Fruit fly (Drosophila melanogaster): Measurements from ENCODE around the gene Tb.

Gene Tb

DNA sequence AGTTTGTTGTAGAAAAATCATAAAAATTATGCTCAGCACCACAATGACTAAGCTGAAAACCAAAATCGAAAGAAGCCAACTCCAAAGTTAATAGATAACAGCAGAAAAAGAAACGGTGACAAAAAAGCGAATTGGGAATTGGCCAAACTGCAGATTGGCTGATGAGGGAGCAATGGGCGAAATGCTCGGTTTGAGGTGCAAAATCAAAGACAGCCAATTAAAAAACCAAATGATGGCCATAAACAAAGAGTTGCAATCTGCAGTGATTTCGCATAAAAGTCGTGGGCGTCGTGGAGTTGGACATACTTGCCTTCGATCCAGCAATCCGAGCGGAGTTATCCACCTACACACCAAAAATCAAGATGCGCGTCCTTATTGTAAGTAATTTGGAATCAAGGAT is 22.8 kb upstream of the Tb start, which contains the start of gene TwdlH (continued):
- TF ChIP-seq Camta (GFP tag; optimal IDR thresholded peaks at IDR 0.05) (no peak), Gug (GFP tag; IDR thresholded peaks at IDR 0.05) (no peak), ase (GFP tag; IDR thresholded peaks at IDR 0.05) (no peak)

DNA sequence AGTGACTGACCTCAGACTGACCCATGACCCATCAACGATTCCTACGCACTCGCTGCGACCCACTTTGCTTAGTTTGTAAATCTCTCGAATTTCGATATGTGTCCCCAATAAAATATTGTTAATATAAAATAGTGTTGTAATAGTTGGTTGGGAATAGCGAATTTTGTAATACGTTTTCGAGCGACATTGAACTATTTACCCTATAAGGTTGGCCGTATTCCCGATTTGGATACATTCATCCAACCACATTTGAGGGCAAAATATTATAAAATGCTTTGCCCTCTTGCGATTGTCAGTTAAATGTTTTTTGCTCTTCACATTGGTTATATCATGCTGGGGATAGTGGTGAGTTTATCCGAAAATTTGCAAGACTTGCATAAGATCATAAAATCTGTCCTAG is 21.7 kb upstream of the Tb start, which contains the start of gene TwdlR:
Gene TwdlR (plus strand): TSS at position 301 of the 400 bp plus-strand sequence.
- TF ChIP-seq HmgD (GFP tag; optimal IDR thresholded peaks at IDR 0.05) (no peak), zen (tag; optimal IDR thresholded peaks at IDR 0.05) (no peak), Meics (GFP tag; optimal IDR thresholded peaks at IDR 0.05) (no peak), mirr (GFP tag; optimal IDR thresholded peaks at IDR 0.05) (no peak), cwo (GFP tag; optimal IDR thresholded peaks at IDR 0.05) (no peak), CG10979 (tag; optimal IDR thresholded peaks at IDR 0.05) (no peak), stwl (tag; optimal IDR thresholded peaks at IDR 0.05) (no peak), CG10321 (GFP tag; IDR thresholded peaks at IDR 0.05) (no peak), CG6854 (GFP tag; optimal IDR thresholded peaks at IDR 0.05) (no peak), MBD-R2 (GFP tag; IDR thresholded peaks at IDR 0.05) (no peak), nerfin-1 (tag; optimal IDR thresholded peaks at IDR 0.05) (no peak)

DNA sequence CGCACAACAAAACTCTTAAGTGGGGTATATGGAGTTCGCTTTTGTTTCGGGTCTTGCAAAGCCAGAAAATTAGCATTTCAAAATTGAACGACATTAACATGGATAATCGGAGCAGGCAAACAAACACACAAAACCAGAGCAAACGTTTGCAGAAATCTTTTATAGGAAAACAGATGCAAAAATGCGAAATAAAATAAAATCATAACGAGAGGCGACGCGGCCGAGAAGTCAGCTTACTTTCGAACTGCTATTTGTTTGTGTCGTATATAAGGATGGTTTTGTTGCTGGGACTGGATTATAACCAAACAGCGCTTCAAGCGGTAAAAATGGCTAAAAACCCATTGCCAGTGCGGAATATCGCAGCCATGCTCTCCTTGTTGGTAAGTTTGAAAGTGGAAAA is 19.9 kb upstream of the Tb start, which contains the start of gene TwdlS:
Gene TwdlS (plus strand): TSS at position 301 of the 400 bp plus-strand sequence.
- TF ChIP-seq pfk (GFP tag; optimal IDR thresholded peaks at IDR 0.05) (no peak), CG7928 (GFP tag; optimal IDR thresholded peaks at IDR 0.05) (no peak), Aef1 (GFP tag; IDR thresholded peaks at IDR 0.05) (no peak), sr (GFP tag; IDR thresholded peaks at IDR 0.05) (no peak), CG7963 (GFP tag; IDR thresholded peaks at IDR 0.05; ENCODE audit: partially characterized antibody) (no peak), sd (tag; optimal IDR thresholded peaks at IDR 0.05) (no peak), Asciz (GFP tag; optimal IDR thresholded peaks at IDR 0.05) (no peak), B-H1 (GFP tag; IDR thresholded peaks at IDR 0.05) (no peak), CG14860 (GFP tag; IDR thresholded peaks at IDR 0.05; ENCODE audit: partially characterized antibody) (no peak)

DNA sequence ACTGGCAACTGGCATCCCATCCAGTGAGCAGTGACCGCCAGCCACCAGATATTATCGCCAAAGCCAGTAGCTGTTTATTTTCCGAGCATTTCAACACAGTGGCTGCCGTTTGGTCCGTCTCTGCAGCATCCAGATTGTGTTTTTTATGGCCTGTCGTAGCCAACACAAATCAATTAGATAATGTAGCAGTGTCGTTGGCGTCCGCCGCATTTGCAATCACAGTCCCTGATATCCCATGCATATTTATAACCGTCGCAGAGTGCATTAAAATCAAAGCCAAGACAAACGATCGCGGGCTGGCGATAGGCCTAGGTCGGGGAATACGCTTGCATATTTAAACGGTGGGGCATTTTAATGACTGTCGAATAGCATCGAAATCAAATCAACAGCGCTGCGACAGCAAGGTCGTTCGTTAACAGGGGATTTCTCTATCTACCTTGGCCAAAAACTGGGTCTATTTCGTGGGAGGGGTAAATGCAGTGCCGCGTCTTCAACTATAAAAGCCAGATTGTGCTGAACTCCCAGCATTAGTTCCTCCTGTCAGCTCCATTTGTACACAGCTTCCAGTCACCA is 16.7 kb upstream of the Tb start, which contains the start of gene TwdlD:
Gene TwdlD (plus strand): TSS at position 523 of the 573 bp plus-strand sequence.
- TF ChIP-seq CG15269 (tag; optimal IDR thresholded peaks at IDR 0.05) (peak; percentile 13), Jarid2 (GFP tag; optimal IDR thresholded peaks at IDR 0.05) (no peak), abd-A (tag; optimal IDR thresholded peaks at IDR 0.05) (peak; percentile 55), vvl (GFP tag; IDR thresholded peaks at IDR 0.05) (peak; percentile 86), CG8478 (optimal IDR thresholded peaks at IDR 0.05) (no peak), Awh (GFP tag; IDR thresholded peaks at IDR 0.05) (peak; percentile 61), CG12769 (tag; optimal IDR thresholded peaks at IDR 0.05) (peak; percentile 17)

DNA sequence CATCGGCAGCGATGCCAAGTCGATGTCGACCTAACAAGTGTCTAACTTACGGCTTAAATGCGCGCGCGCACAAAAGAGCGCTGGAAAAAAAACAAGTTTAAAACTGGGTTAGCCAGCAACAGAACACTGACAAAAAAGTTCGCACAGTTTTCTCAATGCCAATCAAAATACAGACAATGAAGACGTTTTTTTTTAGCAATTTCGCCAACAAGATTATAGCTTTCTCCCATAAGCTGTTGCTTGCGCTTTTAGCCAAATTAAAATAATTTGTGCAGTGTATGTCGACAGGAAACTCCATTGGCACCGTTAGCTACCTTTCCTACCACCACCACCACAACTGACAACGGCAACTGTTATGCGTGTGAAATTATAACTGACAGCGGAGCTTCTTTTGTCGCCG is 1.6 kb upstream of the Tb start:
- TF ChIP-seq disco-r (GFP tag; optimal IDR thresholded peaks at IDR 0.05) = no peak
- TF ChIP-seq CG11085 (GFP tag; IDR thresholded peaks at IDR 0.05) = no peak
- TF ChIP-seq CG14965 (GFP tag; optimal IDR thresholded peaks at IDR 0.05; ENCODE audit: borderline replicate concordance) = peak; percentile 16
- TF ChIP-seq D (optimal IDR thresholded peaks at IDR 0.05) = no peak
- TF ChIP-seq D (GFP tag; optimal IDR thresholded peaks at IDR 0.05) = peak; percentile 16
- TF ChIP-seq fd96Cb (tag; optimal IDR thresholded peaks at IDR 0.05) = peak; percentile 41
- TF ChIP-seq CG12769 (tag; optimal IDR thresholded peaks at IDR 0.05) = peak; percentile 34
- no peak for TF ChIP-seq aop (GFP tag; IDR thresholded peaks at IDR 0.05)
- no peak for TF ChIP-seq CG6254 (GFP tag; optimal IDR thresholded peaks at IDR 0.05)
- TF ChIP-seq ab (GFP tag; optimal IDR thresholded peaks at IDR 0.05) = no peak
- TF ChIP-seq CG7987 (GFP tag; optimal IDR thresholded peaks at IDR 0.05) = no peak
- peak; percentile 65 for TF ChIP-seq CG17359 (tag; optimal IDR thresholded peaks at IDR 0.05)
- TF ChIP-seq Bdp1 (GFP tag; optimal IDR thresholded peaks at IDR 0.05) = no peak
- no peak for TF ChIP-seq Sry-β (GFP tag; optimal IDR thresholded peaks at IDR 0.05)
- peak; percentile 56 for TF ChIP-seq Hsf (GFP tag; optimal IDR thresholded peaks at IDR 0.05)
- peak; percentile 54 for TF ChIP-seq CG14667 (GFP tag; IDR thresholded peaks at IDR 0.05)

Data from whole organism, embryonic.